Worm (Caenorhabditis elegans) whole organism, early embryonic: Measurements from ENCODE around the gene R10E8.8.

Experiments used
- B0310.2 ChIP-seq: sonication (generic microtip); optimal IDR thresholded peaks from 2 replicates; lab custom pipeline; 2016; ENCODE audit warnings: mild to moderate bottlenecking, missing genetic modification characterization, missing compliant biosample characterization
- F13C5.2 ChIP-seq: sonication (generic microtip); optimal IDR thresholded peaks from 2 replicates; lab custom pipeline; 2017; ENCODE audit warnings: mild to moderate bottlenecking, missing genetic modification characterization, inconsistent platforms, missing compliant biosample characterization
- aly-1 ChIP-seq: sonication (generic microtip); optimal IDR thresholded peaks from 2 replicates; lab custom pipeline; 2016; ENCODE audit warnings: missing genetic modification characterization, missing compliant biosample characterization
- ama-1 ChIP-seq: fragments of 150-350 bp; optimal IDR thresholded peaks from 2 replicates; lab custom pipeline; 2014
- ceh-13 ChIP-seq: fragments of 200-800 bp; sonication (Bioruptor generic); optimal IDR thresholded peaks from 2 replicates; lab custom pipeline; 2018; ENCODE audit warnings: mild to moderate bottlenecking, missing genetic modification characterization, missing compliant biosample characterization
- ceh-36 ChIP-seq: sonication (generic microtip); optimal IDR thresholded peaks from 2 replicates; lab custom pipeline; 2016; ENCODE audit warnings: missing genetic modification characterization, inconsistent platforms, missing compliant biosample characterization
- ets-7 ChIP-seq: sonication (generic microtip); optimal IDR thresholded peaks from 2 replicates; lab custom pipeline; 2016; ENCODE audit warnings: missing genotype, missing genetic modification characterization, missing compliant biosample characterization
- flt-1 ChIP-seq: fragments of 200-800 bp; sonication (Bioruptor generic); IDR thresholded peaks from 2 replicates; pipeline ENCODE4 v1.3.6; 2022; ENCODE audit warnings: missing genetic modification characterization, missing compliant biosample characterization
- hmbx-1 ChIP-seq: sonication (generic microtip); optimal IDR thresholded peaks from 2 replicates; lab custom pipeline; 2016; ENCODE audit warnings: mild to moderate bottlenecking, missing genetic modification characterization, missing compliant biosample characterization
- hmg-4 ChIP-seq: fragments of 200-800 bp; sonication (Bioruptor generic); optimal IDR thresholded peaks from 2 replicates; lab custom pipeline; 2018; ENCODE audit warnings: mild to moderate bottlenecking, missing genetic modification characterization, missing compliant biosample characterization
- hnd-1 ChIP-seq: sonication (generic microtip); optimal IDR thresholded peaks from 2 replicates; lab custom pipeline; 2016; ENCODE audit warnings: missing genetic modification characterization, missing compliant biosample characterization
- pes-1 ChIP-seq: fragments of 200-800 bp; sonication (Bioruptor generic); IDR thresholded peaks from 2 replicates; pipeline ENCODE4 v1.3.6; 2022; ENCODE audit warnings: missing genetic modification reagents, missing genetic modification characterization, missing compliant biosample characterization
- scrt-1 ChIP-seq: fragments of 200-800 bp; sonication (Bioruptor generic); IDR thresholded peaks from 2 replicates; pipeline ENCODE4 v1.3.6; 2022; ENCODE audit warnings: missing genetic modification characterization, missing compliant biosample characterization
- sea-1 ChIP-seq: fragments of 200-800 bp; sonication (Bioruptor generic); conservative IDR thresholded peaks from 2 replicates; pipeline ENCODE4 v1.3.6; 2022; ENCODE audit warnings: missing genetic modification characterization, missing compliant biosample characterization
- tbx-11 ChIP-seq: fragments of 200-800 bp; sonication (Bioruptor generic); IDR thresholded peaks from 2 replicates; pipeline ENCODE4 v1.3.6; 2022; ENCODE audit warnings: missing genetic modification characterization, missing compliant biosample characterization
- tbx-37 ChIP-seq: fragments of 200-800 bp; sonication (Bioruptor generic); conservative IDR thresholded peaks from 2 replicates; pipeline ENCODE4 v1.3.6; 2022; ENCODE audit warnings: missing genetic modification reagents, missing genetic modification characterization, missing compliant biosample characterization
- tra-4 ChIP-seq: sonication (generic microtip); optimal IDR thresholded peaks from 2 replicates; lab custom pipeline; 2017; ENCODE audit warnings: missing genetic modification characterization, missing compliant biosample characterization

R10E8.8 gene

DNA sequence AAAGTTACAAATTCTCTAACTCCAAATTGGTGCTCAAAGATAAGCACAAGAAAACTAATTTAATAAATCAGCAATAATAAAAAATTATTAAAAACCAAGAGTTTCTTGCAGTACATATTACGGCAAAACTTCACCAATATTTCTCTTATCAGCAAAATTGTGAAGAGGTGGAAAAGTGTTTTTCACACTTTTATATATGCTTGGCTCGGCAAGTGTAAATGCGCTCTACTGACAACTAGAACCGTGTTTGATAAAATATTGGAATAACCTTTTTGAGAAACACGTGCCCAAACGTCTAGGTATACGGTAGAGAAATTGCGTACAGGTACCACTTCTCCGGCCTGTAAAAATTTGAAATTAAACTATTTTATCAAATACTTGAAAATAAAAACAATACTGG, at the start of gene R10E8.8:
Gene R10E8.8, minus strand, starts transcription at position 343 of the 400 bp plus-strand sequence.
- TF ChIP-seq tbx-37 (GFP tag; lab: Robert Waterston, UW), result no peak
- no peak for TF ChIP-seq ceh-13 (GFP tag; lab: Kevin White, UChicago)
- TF ChIP-seq pes-1, result no peak
- TF ChIP-seq F13C5.2, result no peak
- no peak for TF ChIP-seq ama-1 (lab: Kevin White, UChicago)
- TF ChIP-seq hmbx-1 (tag; lab: Kevin White, UChicago), result no peak
- no peak for TF ChIP-seq scrt-1 (GFP tag; lab: Robert Waterston, UW)
- no peak for TF ChIP-seq aly-1

ce11 chrV:18290642-18291041, 49.2 kb upstream of the R10E8.8 start, which contains the start of gene Y51A2A.4:
Y51A2A.4 (plus strand) TSS chrV:18290942.
- no peak for TF ChIP-seq sea-1 (GFP tag; lab: Robert Waterston, UW)
- TF ChIP-seq flt-1, result no peak
- TF ChIP-seq tbx-11, result no peak
- TF ChIP-seq tra-4 (tag; lab: Kevin White, UChicago), result no peak
- no peak for TF ChIP-seq ama-1 (lab: Kevin White, UChicago)
- TF ChIP-seq hmbx-1 (tag; lab: Kevin White, UChicago), result no peak
- no peak for TF ChIP-seq tbx-37 (GFP tag; lab: Robert Waterston, UW)
- TF ChIP-seq ceh-13 (GFP tag; lab: Kevin White, UChicago), result no peak
- TF ChIP-seq pes-1, result no peak

DNA sequence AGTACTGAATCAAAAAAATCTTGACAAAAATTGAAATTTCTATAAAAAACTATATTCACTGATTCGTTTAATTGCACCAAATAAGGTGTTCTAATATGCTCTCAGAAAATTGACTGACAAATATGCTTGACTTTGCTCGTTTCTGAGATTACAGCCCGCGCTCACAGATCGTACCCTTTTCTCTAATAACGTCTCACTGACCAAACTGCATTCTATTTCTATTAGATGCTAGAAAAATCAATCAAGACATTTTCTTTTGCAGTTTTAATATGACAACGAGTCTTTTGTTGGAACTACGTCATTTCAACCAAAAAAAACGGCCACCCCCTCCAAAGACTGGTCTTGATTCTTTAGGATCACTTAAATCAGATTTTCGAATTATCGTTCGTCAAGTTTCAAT, 41.1 kb upstream of the R10E8.8 start, which contains the start of gene clec-247:
Gene clec-247, plus strand, starts transcription at position 301 of the 400 bp plus-strand sequence.
- TF ChIP-seq aly-1, result no peak
- no peak for TF ChIP-seq ets-7 (tag; lab: Kevin White, UChicago)
- no peak for TF ChIP-seq tbx-11
- TF ChIP-seq hmg-4 (GFP tag; lab: Kevin White, UChicago), result no peak
- no peak for TF ChIP-seq scrt-1 (GFP tag; lab: Robert Waterston, UW)
- TF ChIP-seq ama-1 (lab: Kevin White, UChicago), result no peak
- TF ChIP-seq tra-4 (tag; lab: Kevin White, UChicago), result no peak
- no peak for TF ChIP-seq hnd-1

ce11 chrV:18280778-18281177, 39.3 kb upstream of the R10E8.8 start, which contains the start of gene Y51A2A.16:
Y51A2A.16 (minus strand) TSS chrV:18280878.
- TF ChIP-seq ceh-13 (GFP tag; lab: Kevin White, UChicago), result no peak

DNA sequence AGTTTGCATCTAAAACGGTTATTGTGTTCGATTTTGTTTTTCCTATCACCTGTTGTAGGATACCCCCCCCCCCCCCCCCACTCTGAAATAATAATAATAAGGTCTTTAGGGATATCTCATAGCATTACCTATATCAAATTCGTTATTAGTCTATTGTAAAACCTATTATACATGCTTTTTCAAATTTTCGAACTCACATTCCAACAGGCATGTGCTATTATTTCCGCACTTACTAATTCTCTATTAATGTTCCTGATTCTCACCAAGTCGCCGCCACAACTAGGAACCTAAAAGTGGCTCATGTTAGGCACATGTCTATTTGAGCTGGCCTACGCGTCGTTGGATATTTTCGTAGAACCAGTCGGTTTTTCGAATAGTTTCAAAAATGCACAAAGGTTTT, 28.9 kb upstream of the R10E8.8 start, which contains the start of gene Y37H2C.4:
Gene Y37H2C.4, plus strand, starts transcription at position 301 of the 400 bp plus-strand sequence.
- TF ChIP-seq pes-1 (no peak), B0310.2 (tag; lab: Kevin White, UChicago) (no peak), hmg-4 (GFP tag; lab: Kevin White, UChicago) (no peak), flt-1 (no peak), ceh-13 (GFP tag; lab: Kevin White, UChicago) (no peak), hnd-1 (no peak), tbx-37 (GFP tag; lab: Robert Waterston, UW) (no peak), scrt-1 (GFP tag; lab: Robert Waterston, UW) (no peak), hmbx-1 (tag; lab: Kevin White, UChicago) (no peak), tbx-11 (no peak), F13C5.2 (no peak), aly-1 (no peak)

- TF ChIP-seq hmbx-1 (tag; lab: Kevin White, UChicago), result no peak
- TF ChIP-seq pes-1, result no peak
- no peak for TF ChIP-seq tra-4 (tag; lab: Kevin White, UChicago)
- no peak for TF ChIP-seq hnd-1
- TF ChIP-seq F13C5.2, result no peak
- no peak for TF ChIP-seq hmg-4 (GFP tag; lab: Kevin White, UChicago)
- TF ChIP-seq ceh-36 (tag; lab: Kevin White, UChicago), result no peak
- no peak for TF ChIP-seq B0310.2 (tag; lab: Kevin White, UChicago)
- TF ChIP-seq sea-1 (GFP tag; lab: Robert Waterston, UW), result no peak
- TF ChIP-seq ceh-13 (GFP tag; lab: Kevin White, UChicago), result no peak
- TF ChIP-seq ets-7 (tag; lab: Kevin White, UChicago), result no peak
Measured at ce11 chrV:18269885-18270284, 28.4 kb upstream of the R10E8.8 start, which contains the start of gene skr-6. skr-6 (minus strand) TSS chrV:18269985.

ce11 chrV:18268744-18269143, 27.3 kb upstream of the R10E8.8 start, which contains the start of gene fbxa-213:
fbxa-213 (minus strand) TSS chrV:18268844.
- TF ChIP-seq pes-1 (no peak), B0310.2 (tag; lab: Kevin White, UChicago) (no peak), aly-1 (no peak), tra-4 (tag; lab: Kevin White, UChicago) (no peak), ceh-36 (tag; lab: Kevin White, UChicago) (no peak), F13C5.2 (no peak), ama-1 (lab: Kevin White, UChicago) (no peak), tbx-37 (GFP tag; lab: Robert Waterston, UW) (no peak), hmg-4 (GFP tag; lab: Kevin White, UChicago) (no peak)

DNA sequence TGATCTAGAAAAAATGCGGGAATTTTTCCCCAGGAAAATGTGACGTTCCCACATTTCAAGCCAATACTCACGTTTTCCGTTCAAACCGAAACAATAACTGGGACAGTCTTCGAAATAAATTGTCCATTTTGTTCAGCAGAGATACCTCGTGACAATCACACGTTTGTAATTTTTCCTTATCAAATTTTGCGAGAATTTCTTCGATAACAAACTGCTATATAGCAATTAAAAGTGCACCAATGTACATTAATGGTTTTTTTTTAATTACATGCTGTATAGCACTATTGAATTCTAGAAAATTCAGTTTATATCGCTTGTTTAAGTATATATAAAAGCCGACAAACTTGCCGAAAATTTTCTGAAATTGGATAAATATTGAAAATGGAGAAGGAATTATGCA, 24.8 kb upstream of the R10E8.8 start, which contains the start of gene R10E8.6:
Gene R10E8.6, minus strand, starts transcription at position 154 of the 400 bp plus-strand sequence.
- no peak for TF ChIP-seq hnd-1
- no peak for TF ChIP-seq scrt-1 (GFP tag; lab: Robert Waterston, UW)
- no peak for TF ChIP-seq hmbx-1 (tag; lab: Kevin White, UChicago)
- no peak for TF ChIP-seq ceh-13 (GFP tag; lab: Kevin White, UChicago)
- TF ChIP-seq flt-1, result no peak
- TF ChIP-seq ceh-36 (tag; lab: Kevin White, UChicago), result no peak
